Fruit fly (Drosophila melanogaster) whole organism, adult: ENCODE measurements around the gene mib1.

ENCODE experiments used
- CG11617 ChIP-seq: fragments of 200-800 bp; sonication (Bioruptor generic); optimal IDR thresholded peaks from 2 replicates; lab custom pipeline; 2017; ENCODE audit warnings: mild to moderate bottlenecking, missing biosample characterization, missing genetic modification reagents, missing genetic modification characterization
- CG12768 ChIP-seq: fragments of 200-800 bp; sonication (Bioruptor generic); optimal IDR thresholded peaks from 2 replicates; lab custom pipeline; 2017; ENCODE audit warnings: missing biosample characterization, missing genetic modification characterization, mild to moderate bottlenecking, moderate library complexity, missing genetic modification reagents
- CG14711 ChIP-seq: fragments of 200-800 bp; sonication (Bioruptor generic); optimal IDR thresholded peaks from 2 replicates; lab custom pipeline; 2018; ENCODE audit warnings: missing biosample characterization, mild to moderate bottlenecking, missing genetic modification characterization, moderate library complexity
- CG1620 ChIP-seq: fragments of 200-800 bp; sonication (Bioruptor generic); optimal IDR thresholded peaks from 2 replicates; lab custom pipeline; 2016; ENCODE audit warnings: missing biosample characterization, missing genetic modification characterization
- CG33017 ChIP-seq: fragments of 200-800 bp; sonication (Bioruptor generic); optimal IDR thresholded peaks from 2 replicates; lab custom pipeline; 2018; ENCODE audit warnings: missing biosample characterization, mild to moderate bottlenecking, missing genetic modification characterization, moderate library complexity
- CG5204 ChIP-seq: fragments of 200-800 bp; sonication (Bioruptor generic); optimal IDR thresholded peaks from 2 replicates; lab custom pipeline; 2016; ENCODE audit warnings: missing biosample characterization, missing genetic modification characterization
- CG7045 ChIP-seq: fragments of 200-800 bp; sonication (Bioruptor generic); optimal IDR thresholded peaks from 2 replicates; lab custom pipeline; 2017; ENCODE audit warnings: missing biosample characterization, mild to moderate bottlenecking, missing genetic modification characterization
- CG7101 ChIP-seq: fragments of 200-800 bp; sonication (Bioruptor generic); optimal IDR thresholded peaks from 2 replicates; lab custom pipeline; 2018; ENCODE audit warnings: missing biosample characterization, mild to moderate bottlenecking, missing genetic modification characterization, moderate library complexity
- Clk ChIP-seq: fragments of 200-800 bp; sonication (Bioruptor generic); optimal IDR thresholded peaks from 2 replicates; lab custom pipeline; 2017; ENCODE audit warnings: missing biosample characterization, missing genetic modification characterization
- Crg-1 ChIP-seq: fragments of 200-800 bp; sonication (Bioruptor generic); optimal IDR thresholded peaks from 2 replicates; lab custom pipeline; 2016; ENCODE audit warnings: missing biosample characterization, missing genetic modification characterization
- Hr96 ChIP-seq: fragments of 200-800 bp; sonication (Bioruptor generic); optimal IDR thresholded peaks from 2 replicates; lab custom pipeline; 2016; ENCODE audit warnings: missing biosample characterization, missing genetic modification characterization
- Mnt ChIP-seq: fragments of 200-800 bp; sonication (Bioruptor generic); optimal IDR thresholded peaks from 2 replicates; lab custom pipeline; 2016; ENCODE audit warnings: missing biosample characterization, mild to moderate bottlenecking, missing genetic modification characterization
- bab1 ChIP-seq: fragments of 200-800 bp; sonication (Bioruptor generic); optimal IDR thresholded peaks from 3 replicates; lab custom pipeline; 2019; ENCODE audit warnings: missing biosample characterization, mild to moderate bottlenecking, missing genetic modification characterization, moderate library complexity
- cic ChIP-seq: fragments of 200-800 bp; sonication (Bioruptor generic); optimal IDR thresholded peaks from 2 replicates; lab custom pipeline; 2017; ENCODE audit warnings: missing biosample characterization, mild to moderate bottlenecking, missing genetic modification characterization, moderate library complexity
- cnc ChIP-seq, 2 experiments: fragments of >200 bp; optimal IDR thresholded peaks; 2 replicates each; lab custom pipeline; 2017
- kay ChIP-seq: fragments of 200-800 bp; sonication (Bioruptor generic); peaks from one replicate; lab custom pipeline; 2016; ENCODE audit warnings: missing biosample characterization, missing genetic modification characterization, borderline replicate concordance
- ovo ChIP-seq: fragments of 200-800 bp; sonication (Bioruptor generic); optimal IDR thresholded peaks from 2 replicates; lab custom pipeline; 2016; ENCODE audit warnings: missing biosample characterization, missing genetic modification characterization
- pad ChIP-seq: fragments of 200-800 bp; sonication (Bioruptor generic); optimal IDR thresholded peaks from 3 replicates; lab custom pipeline; 2017; ENCODE audit warnings: missing biosample characterization, missing genetic modification characterization, mild to moderate bottlenecking, moderate library complexity, missing genetic modification reagents
- tj ChIP-seq: fragments of 200-800 bp; sonication (Bioruptor generic); optimal IDR thresholded peaks from 3 replicates; lab custom pipeline; 2017; ENCODE audit warnings: missing biosample characterization, mild to moderate bottlenecking, missing genetic modification characterization, moderate library complexity
- toe ChIP-seq: fragments of 200-800 bp; sonication (Bioruptor generic); optimal IDR thresholded peaks from 2 replicates; lab custom pipeline; 2016; ENCODE audit warnings: missing biosample characterization, missing genetic modification characterization

mib1 gene

dm6 chr3L:16048086-16048485, 36.5 kb upstream of the mib1 start:
- TF ChIP-seq tj: peak; percentile 36
- peak; percentile 5 for TF ChIP-seq CG11617
- peak; percentile 49 for TF ChIP-seq bab1
- peak; percentile 27 for TF ChIP-seq Clk (GFP tag; lab: Kevin White, UChicago)
- TF ChIP-seq pad (GFP tag; lab: Kevin White, UChicago): peak; percentile 68
- peak; percentile 64 for TF ChIP-seq CG12768
- peak; percentile 17 for TF ChIP-seq CG33017 (tag; lab: Kevin White, UChicago)
- no peak for TF ChIP-seq Hr96 (GFP tag; lab: Kevin White, UChicago)
- peak; percentile 37 for TF ChIP-seq CG7101 (tag; lab: Kevin White, UChicago)
- no peak for TF ChIP-seq CG14711 (tag; lab: Kevin White, UChicago)
- TF ChIP-seq toe: no peak
- no peak for TF ChIP-seq cnc (optimal IDR thresholded peaks at IDR 0.05; lab: Kevin White, UChicago)
- TF ChIP-seq CG7045 (GFP tag; lab: Kevin White, UChicago): peak; percentile 49
- TF ChIP-seq Mnt (GFP tag; lab: Kevin White, UChicago): peak; percentile 4
- TF ChIP-seq kay (GFP tag; lab: Kevin White, UChicago): peak; percentile 56
- no peak for TF ChIP-seq cic (GFP tag; lab: Kevin White, UChicago)
- no peak for TF ChIP-seq ovo (GFP tag; lab: Kevin White, UChicago)
- no peak for TF ChIP-seq Crg-1 (GFP tag; lab: Kevin White, UChicago)

DNA sequence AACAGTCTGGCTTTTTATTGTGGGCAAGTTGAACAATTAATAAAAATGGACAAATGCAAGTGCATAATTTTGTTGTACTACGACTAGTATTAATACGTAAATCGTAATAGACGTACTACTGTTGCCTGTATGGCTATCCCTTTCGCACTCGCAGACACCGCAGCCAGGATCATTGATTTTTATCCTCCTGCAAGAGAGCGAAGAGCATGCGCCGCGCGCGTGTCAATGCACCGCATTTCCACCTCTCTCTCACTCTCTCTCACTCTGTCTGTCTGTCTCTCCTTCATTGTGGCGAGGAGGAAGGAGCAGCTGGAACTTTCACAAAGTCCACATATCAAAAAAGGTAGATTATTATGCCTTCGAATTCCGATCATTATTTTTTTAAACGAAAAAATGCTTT, 35.5 kb upstream of the mib1 start:
- no peak for TF ChIP-seq kay (GFP tag; lab: Kevin White, UChicago)
- no peak for TF ChIP-seq toe
- no peak for TF ChIP-seq CG11617
- no peak for TF ChIP-seq Clk (GFP tag; lab: Kevin White, UChicago)
- no peak for TF ChIP-seq CG12768
- no peak for TF ChIP-seq CG5204 (GFP tag; lab: Kevin White, UChicago)
- TF ChIP-seq CG14711 (tag; lab: Kevin White, UChicago): no peak
- no peak for TF ChIP-seq CG7101 (tag; lab: Kevin White, UChicago)
- TF ChIP-seq bab1: no peak
- TF ChIP-seq CG1620 (GFP tag; lab: Kevin White, UChicago): no peak
- no peak for TF ChIP-seq tj
- no peak for TF ChIP-seq cic (GFP tag; lab: Kevin White, UChicago)

- TF ChIP-seq CG5204 (GFP tag; lab: Kevin White, UChicago): no peak
- TF ChIP-seq CG14711 (tag; lab: Kevin White, UChicago): peak; percentile 28
- TF ChIP-seq cnc (optimal IDR thresholded peaks at IDR 0.05; lab: Kevin White, UChicago): no peak
- peak; percentile 7 for TF ChIP-seq CG11617
- TF ChIP-seq pad (GFP tag; lab: Kevin White, UChicago): no peak
- peak; percentile 97 for TF ChIP-seq cic (GFP tag; lab: Kevin White, UChicago)
- peak; percentile 11 for TF ChIP-seq CG1620 (GFP tag; lab: Kevin White, UChicago)
- peak; percentile 49 for TF ChIP-seq Hr96 (GFP tag; lab: Kevin White, UChicago)
- TF ChIP-seq bab1: peak; percentile 30
- TF ChIP-seq CG7101 (tag; lab: Kevin White, UChicago): peak; percentile 49
- no peak for TF ChIP-seq tj
- no peak for TF ChIP-seq Clk (GFP tag; lab: Kevin White, UChicago)
- peak; percentile 42 for TF ChIP-seq ovo (GFP tag; lab: Kevin White, UChicago)
- TF ChIP-seq CG12768: peak; percentile 76
- peak; percentile 73 for TF ChIP-seq Mnt (GFP tag; lab: Kevin White, UChicago)
- peak; percentile 72 for TF ChIP-seq CG33017 (tag; lab: Kevin White, UChicago)
- peak; percentile 36 for TF ChIP-seq toe
- TF ChIP-seq CG7045 (GFP tag; lab: Kevin White, UChicago): no peak
- TF ChIP-seq kay (GFP tag; lab: Kevin White, UChicago): peak; percentile 93
- TF ChIP-seq Crg-1 (GFP tag; lab: Kevin White, UChicago): peak; percentile 60
Measured at dm6 chr3L:16046387-16047066, 34.9 kb upstream of the mib1 start.

DNA sequence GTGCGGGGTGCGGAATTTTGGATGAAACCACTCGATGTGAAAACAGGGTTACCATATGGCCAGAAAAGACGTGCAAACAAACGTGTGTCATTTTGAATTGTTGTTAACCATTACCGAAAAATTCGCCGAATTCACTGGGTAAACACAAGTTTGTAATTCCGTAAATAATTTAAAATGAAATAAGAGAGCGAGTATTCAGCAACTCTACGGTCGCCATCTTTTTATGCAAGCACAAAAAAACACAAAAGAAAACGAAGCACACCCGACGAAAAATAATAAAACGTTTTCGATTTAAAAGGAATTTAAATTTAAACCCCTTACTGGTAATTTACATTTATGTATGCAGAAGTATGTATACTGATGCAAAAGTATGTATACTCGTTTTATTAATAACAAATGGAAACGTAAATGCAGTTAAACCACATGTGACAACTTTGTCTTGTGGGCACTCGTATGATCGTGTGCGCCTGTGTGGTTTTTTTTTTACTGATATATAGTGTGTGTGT, 34.3 kb upstream of the mib1 start:
- TF ChIP-seq CG11617 (peak; percentile 89), bab1 (peak; percentile 98), tj (peak; percentile 58), CG12768 (peak; percentile 89), CG1620 (GFP tag; lab: Kevin White, UChicago) (peak; percentile 67), Crg-1 (GFP tag; lab: Kevin White, UChicago) (peak; percentile 30), CG33017 (tag; lab: Kevin White, UChicago) (peak; percentile 97), ovo (GFP tag; lab: Kevin White, UChicago) (peak; percentile 54), Mnt (GFP tag; lab: Kevin White, UChicago) (peak; percentile 75), Clk (GFP tag; lab: Kevin White, UChicago) (peak; percentile 81), CG7045 (GFP tag; lab: Kevin White, UChicago) (peak; percentile 89), CG7101 (tag; lab: Kevin White, UChicago) (peak; percentile 96), CG14711 (tag; lab: Kevin White, UChicago) (peak; percentile 98), toe (peak; percentile 42), cic (GFP tag; lab: Kevin White, UChicago) (no peak), cnc (optimal IDR thresholded peaks at IDR 0.05; lab: Kevin White, UChicago) (no peak), kay (GFP tag; lab: Kevin White, UChicago) (peak; percentile 91), CG5204 (GFP tag; lab: Kevin White, UChicago) (peak; percentile 88), pad (GFP tag; lab: Kevin White, UChicago) (peak; percentile 77), Hr96 (GFP tag; lab: Kevin White, UChicago) (peak; percentile 66)

dm6 chr3L:16045083-16045830, 33.6 kb upstream of the mib1 start:
- no peak for TF ChIP-seq pad (GFP tag; lab: Kevin White, UChicago)
- TF ChIP-seq Hr96 (GFP tag; lab: Kevin White, UChicago): no peak
- no peak for TF ChIP-seq bab1
- TF ChIP-seq ovo (GFP tag; lab: Kevin White, UChicago): no peak
- TF ChIP-seq kay (GFP tag; lab: Kevin White, UChicago): peak; percentile 96
- TF ChIP-seq CG33017 (tag; lab: Kevin White, UChicago): no peak
- TF ChIP-seq CG14711 (tag; lab: Kevin White, UChicago): no peak
- TF ChIP-seq Crg-1 (GFP tag; lab: Kevin White, UChicago): no peak
- no peak for TF ChIP-seq Clk (GFP tag; lab: Kevin White, UChicago)
- no peak for TF ChIP-seq CG7045 (GFP tag; lab: Kevin White, UChicago)
- TF ChIP-seq cic (GFP tag; lab: Kevin White, UChicago): no peak
- TF ChIP-seq CG7101 (tag; lab: Kevin White, UChicago): no peak
- TF ChIP-seq Mnt (GFP tag; lab: Kevin White, UChicago): no peak
- no peak for TF ChIP-seq toe
- peak; percentile 80 for TF ChIP-seq tj
- TF ChIP-seq CG5204 (GFP tag; lab: Kevin White, UChicago): no peak
- TF ChIP-seq CG1620 (GFP tag; lab: Kevin White, UChicago): no peak
- TF ChIP-seq CG11617: no peak
- no peak for TF ChIP-seq CG12768
- peak in 1 of 2 experiments; percentile 15 for TF ChIP-seq cnc (optimal IDR thresholded peaks at IDR 0.05; lab: Kevin White, UChicago)
